Worm (Caenorhabditis elegans): ENCODE results near the gene wrt-9.

wrt-9 gene

DNA sequence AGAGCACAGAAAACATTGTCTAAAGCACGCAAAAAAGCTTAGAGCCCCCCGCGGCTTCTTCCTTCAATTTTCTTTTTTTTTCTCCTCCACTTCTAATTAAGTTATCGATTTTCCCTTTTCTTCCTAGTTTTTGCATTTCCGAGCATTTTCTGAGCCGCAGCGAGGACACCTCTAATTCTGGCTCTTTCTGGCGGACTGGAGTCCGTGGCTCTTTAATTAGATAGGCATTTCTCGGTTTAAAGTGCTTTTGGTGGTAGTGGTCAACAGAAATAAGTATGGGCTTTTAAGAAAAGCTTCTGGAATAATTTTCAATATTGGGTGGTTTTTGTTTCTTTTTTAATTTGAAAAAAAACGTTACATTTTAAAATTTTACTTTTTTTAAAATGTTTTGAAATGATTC, 25.1 kb downstream of the wrt-9 start:
- TF ChIP-seq T22C8.4 (GFP tag; IDR thresholded peaks at IDR 0.05) (no peak), ztf-23 (GFP tag; IDR thresholded peaks at IDR 0.05) (no peak), klf-2 (GFP tag; conservative IDR thresholded peaks at IDR 0.05) (no peak), med-1 (GFP tag; optimal IDR thresholded peaks at IDR 0.05; ENCODE audit: insufficient read depth) (no peak), ztf-29 (GFP tag; IDR thresholded peaks at IDR 0.05) (no peak), cog-1 (tag; optimal IDR thresholded peaks at IDR 0.05) (no peak), ref-1 (GFP tag; conservative IDR thresholded peaks at IDR 0.05) (no peak), tab-1 (GFP tag; IDR thresholded peaks at IDR 0.05) (no peak), flt-1 (GFP tag; IDR thresholded peaks at IDR 0.05) (no peak)

DNA sequence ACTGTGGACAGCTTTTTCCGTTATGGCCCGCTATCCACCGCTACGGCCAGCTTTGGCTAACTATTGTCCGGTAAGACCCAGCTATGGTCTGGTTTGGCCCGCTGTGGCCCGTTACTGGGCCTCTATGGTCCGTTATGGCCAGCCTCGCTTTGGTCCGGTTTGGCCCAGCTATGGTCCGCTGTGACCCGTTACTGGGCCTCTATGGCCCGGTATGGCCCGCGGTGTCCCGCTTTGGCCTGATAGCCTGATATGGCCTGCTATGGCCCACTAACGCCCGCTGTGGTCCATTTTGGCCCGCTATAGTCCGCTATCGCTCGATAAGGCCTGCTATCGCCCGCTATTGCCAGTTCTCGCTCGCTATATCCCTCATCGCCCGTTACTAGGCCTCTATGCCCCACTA, 26.1 kb downstream of the wrt-9 start:
- TF ChIP-seq cog-1 (tag; optimal IDR thresholded peaks at IDR 0.05) (no peak), flt-1 (GFP tag; IDR thresholded peaks at IDR 0.05) (no peak), med-1 (GFP tag; optimal IDR thresholded peaks at IDR 0.05; ENCODE audit: insufficient read depth) (no peak), ztf-23 (GFP tag; IDR thresholded peaks at IDR 0.05) (no peak), ref-1 (GFP tag; conservative IDR thresholded peaks at IDR 0.05) (no peak), tab-1 (GFP tag; IDR thresholded peaks at IDR 0.05) (no peak), klf-2 (GFP tag; conservative IDR thresholded peaks at IDR 0.05) (no peak), T22C8.4 (GFP tag; IDR thresholded peaks at IDR 0.05) (no peak), ztf-29 (GFP tag; IDR thresholded peaks at IDR 0.05) (no peak)

DNA sequence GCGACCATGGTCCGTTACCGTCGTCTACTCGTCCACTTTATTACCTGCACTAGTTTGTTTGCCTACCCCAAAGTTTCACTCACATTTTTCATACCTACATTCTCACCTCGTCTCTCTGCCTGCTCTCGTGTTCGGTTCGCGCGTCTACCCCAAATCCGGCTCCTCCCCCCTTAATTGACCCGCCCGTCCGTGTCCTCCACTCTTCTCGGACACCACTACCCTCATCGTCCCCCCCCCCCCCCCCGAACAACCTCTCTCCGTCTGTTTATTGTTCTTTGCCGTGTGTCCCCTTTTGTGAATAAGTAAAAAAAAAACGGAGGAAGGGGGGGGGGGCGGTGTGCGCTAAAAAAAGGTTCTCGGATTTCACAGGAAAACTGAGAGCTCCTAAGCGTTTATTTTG, 26.6 kb downstream of the wrt-9 start:
- TF ChIP-seq med-1 (GFP tag; optimal IDR thresholded peaks at IDR 0.05; ENCODE audit: insufficient read depth) (no peak), klf-2 (GFP tag; conservative IDR thresholded peaks at IDR 0.05) (no peak), T22C8.4 (GFP tag; IDR thresholded peaks at IDR 0.05) (no peak), cog-1 (tag; optimal IDR thresholded peaks at IDR 0.05) (no peak), tab-1 (GFP tag; IDR thresholded peaks at IDR 0.05) (no peak), flt-1 (GFP tag; IDR thresholded peaks at IDR 0.05) (no peak), ztf-29 (GFP tag; IDR thresholded peaks at IDR 0.05) (no peak)

DNA sequence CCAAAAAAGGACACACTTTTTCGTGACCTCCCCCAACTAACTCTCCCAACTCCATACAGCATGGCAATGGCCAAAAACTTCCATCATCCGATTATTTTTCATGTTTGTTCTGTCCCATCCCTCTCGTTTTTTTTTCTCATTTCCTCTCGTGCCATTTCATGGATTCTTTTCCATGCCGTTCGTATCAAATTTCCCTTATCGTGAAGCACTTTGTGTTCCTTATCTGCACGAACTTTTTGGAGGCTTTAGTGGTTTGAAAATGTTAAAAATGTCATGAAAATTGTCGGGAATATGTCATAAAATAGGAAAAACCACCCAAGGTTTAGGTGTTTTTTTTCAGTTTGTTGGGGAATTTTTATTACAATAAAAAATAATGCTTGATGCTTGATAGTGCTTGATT, 27.3 kb downstream of the wrt-9 start:
- TF ChIP-seq ztf-29 (GFP tag; IDR thresholded peaks at IDR 0.05) (no peak), cog-1 (tag; optimal IDR thresholded peaks at IDR 0.05) (no peak), tab-1 (GFP tag; IDR thresholded peaks at IDR 0.05) (no peak), T22C8.4 (GFP tag; IDR thresholded peaks at IDR 0.05) (no peak), ref-1 (GFP tag; conservative IDR thresholded peaks at IDR 0.05) (no peak), flt-1 (GFP tag; IDR thresholded peaks at IDR 0.05) (no peak), med-1 (GFP tag; optimal IDR thresholded peaks at IDR 0.05; ENCODE audit: insufficient read depth) (no peak), ztf-23 (GFP tag; IDR thresholded peaks at IDR 0.05) (no peak), klf-2 (GFP tag; conservative IDR thresholded peaks at IDR 0.05) (no peak)

DNA sequence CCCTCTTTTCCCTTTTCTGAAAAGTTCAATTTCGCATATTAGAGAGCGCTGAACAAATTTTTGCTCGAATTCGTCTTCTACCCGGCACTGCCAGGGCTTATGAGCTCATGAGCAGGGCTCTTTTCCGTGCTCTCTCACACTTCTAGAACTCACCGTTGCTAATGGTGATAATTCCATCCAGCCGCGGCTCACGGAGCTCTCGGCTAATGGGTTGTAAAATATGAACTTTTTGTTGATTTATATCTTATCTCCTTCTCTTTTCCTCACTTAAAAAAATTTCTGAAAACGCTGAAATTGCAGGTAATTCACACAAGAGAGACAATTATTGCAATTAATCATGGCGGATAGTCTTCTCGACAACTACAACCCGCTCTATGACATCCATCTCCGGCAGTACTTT, 28.2 kb downstream of the wrt-9 start, which contains the start of gene H11E01.3:
Gene H11E01.3 (plus strand): TSS at position 301 of the 400 bp plus-strand sequence.
- TF ChIP-seq cog-1 (tag; optimal IDR thresholded peaks at IDR 0.05) (no peak), ztf-29 (GFP tag; IDR thresholded peaks at IDR 0.05) (no peak), ztf-23 (GFP tag; IDR thresholded peaks at IDR 0.05) (no peak), med-1 (GFP tag; optimal IDR thresholded peaks at IDR 0.05; ENCODE audit: insufficient read depth) (no peak), klf-2 (GFP tag; conservative IDR thresholded peaks at IDR 0.05) (no peak), tab-1 (GFP tag; IDR thresholded peaks at IDR 0.05) (no peak), flt-1 (GFP tag; IDR thresholded peaks at IDR 0.05) (no peak), ref-1 (GFP tag; conservative IDR thresholded peaks at IDR 0.05) (no peak), T22C8.4 (GFP tag; IDR thresholded peaks at IDR 0.05) (no peak)

DNA sequence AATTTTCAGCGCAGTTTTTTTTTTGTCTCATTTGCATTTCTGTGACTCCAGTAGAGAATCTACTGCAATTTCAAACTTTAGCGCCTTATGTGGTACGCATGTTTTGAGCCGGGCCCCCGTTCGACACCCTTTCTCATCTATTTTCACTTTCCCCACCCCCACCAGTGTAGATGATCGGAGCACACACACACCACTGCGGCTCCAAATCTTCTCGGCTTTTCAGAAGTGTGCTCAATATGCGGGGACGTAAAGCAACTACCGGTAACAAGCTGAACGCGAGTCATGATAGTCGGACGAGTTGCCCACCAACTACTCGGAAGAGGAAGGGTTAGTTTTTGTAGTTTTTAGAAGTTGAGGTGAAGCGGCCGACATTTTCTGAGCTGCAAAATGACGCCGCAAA, 36.5 kb downstream of the wrt-9 start:
- TF ChIP-seq med-1 (GFP tag; optimal IDR thresholded peaks at IDR 0.05; ENCODE audit: insufficient read depth) (no peak), ref-1 (GFP tag; conservative IDR thresholded peaks at IDR 0.05) (no peak), tab-1 (GFP tag; IDR thresholded peaks at IDR 0.05) (no peak), ztf-23 (GFP tag; IDR thresholded peaks at IDR 0.05) (no peak), T22C8.4 (GFP tag; IDR thresholded peaks at IDR 0.05) (no peak), cog-1 (tag; optimal IDR thresholded peaks at IDR 0.05) (no peak), flt-1 (GFP tag; IDR thresholded peaks at IDR 0.05) (no peak), ztf-29 (GFP tag; IDR thresholded peaks at IDR 0.05) (no peak), klf-2 (GFP tag; conservative IDR thresholded peaks at IDR 0.05) (no peak)

DNA sequence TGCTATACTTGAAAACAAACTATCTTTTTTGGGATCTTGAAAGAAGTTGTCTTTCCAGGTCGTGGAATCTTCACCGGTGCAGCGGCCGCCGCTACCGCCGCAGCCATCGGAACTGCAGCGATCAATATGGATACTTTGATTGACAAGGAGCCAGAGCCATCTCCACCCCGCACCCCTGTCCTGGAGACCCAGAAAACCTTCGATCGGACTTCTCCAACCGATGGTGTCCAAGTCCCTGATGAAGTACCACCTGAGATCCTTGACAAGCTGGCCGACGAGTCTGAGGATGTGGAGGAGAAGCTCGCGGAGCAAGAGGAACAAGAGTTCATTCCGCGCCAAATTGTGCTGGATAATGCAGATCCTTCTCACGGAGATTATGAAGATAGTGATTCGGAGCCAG, 37.4 kb downstream of the wrt-9 start:
- TF ChIP-seq ref-1 (GFP tag; conservative IDR thresholded peaks at IDR 0.05) (no peak), flt-1 (GFP tag; IDR thresholded peaks at IDR 0.05) (no peak), T22C8.4 (GFP tag; IDR thresholded peaks at IDR 0.05) (no peak), med-1 (GFP tag; optimal IDR thresholded peaks at IDR 0.05; ENCODE audit: insufficient read depth) (no peak), ztf-29 (GFP tag; IDR thresholded peaks at IDR 0.05) (no peak)

DNA sequence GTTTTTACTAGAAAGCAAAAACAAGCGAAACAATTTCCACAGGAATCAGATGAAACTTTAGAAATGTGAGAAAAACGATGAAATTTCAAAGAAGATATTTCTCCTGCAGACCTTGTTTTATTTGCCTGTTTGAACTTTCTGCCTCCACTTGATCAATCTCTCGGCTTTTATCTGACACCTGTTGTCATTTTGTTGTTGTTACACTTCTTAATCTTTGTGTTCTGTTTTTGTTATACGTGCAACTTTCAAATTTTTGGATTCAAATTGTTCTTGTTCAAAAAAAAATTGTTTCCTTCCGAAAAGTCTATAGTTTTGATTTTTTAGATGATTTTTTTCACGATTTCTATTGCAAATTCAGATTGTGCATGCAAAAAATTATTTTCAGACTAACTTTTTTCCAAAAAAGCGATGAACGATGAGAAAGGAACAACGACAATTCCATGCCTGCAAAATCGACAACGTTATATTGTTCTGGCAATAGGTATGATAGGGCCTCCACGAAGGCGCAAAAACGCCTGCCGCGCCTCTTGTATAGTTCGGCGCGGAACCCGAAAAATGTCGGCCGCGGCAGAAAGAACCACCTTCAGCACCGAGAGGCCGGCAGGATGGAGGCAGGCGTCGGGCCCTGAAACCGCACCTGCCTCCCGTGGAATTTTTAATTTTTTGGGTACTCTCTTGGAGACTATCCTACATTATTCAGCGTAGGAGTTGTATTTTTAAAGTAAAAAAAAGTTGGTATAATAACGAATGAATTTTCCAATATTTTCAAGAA, 44.4 kb downstream of the wrt-9 start, which contains the start of gene H11E01.2:
Gene H11E01.2 (plus strand): TSS at position 380 of the 772 bp plus-strand sequence.
- TF ChIP-seq ref-1 (GFP tag; conservative IDR thresholded peaks at IDR 0.05) (no peak), tab-1 (GFP tag; IDR thresholded peaks at IDR 0.05) (no peak), cog-1 (tag; optimal IDR thresholded peaks at IDR 0.05) (no peak), med-1 (GFP tag; optimal IDR thresholded peaks at IDR 0.05; ENCODE audit: insufficient read depth) (no peak), T22C8.4 (GFP tag; IDR thresholded peaks at IDR 0.05) (no peak), klf-2 (GFP tag; conservative IDR thresholded peaks at IDR 0.05) (no peak), ztf-23 (GFP tag; IDR thresholded peaks at IDR 0.05) (no peak), flt-1 (GFP tag; IDR thresholded peaks at IDR 0.05) (no peak), ztf-29 (GFP tag; IDR thresholded peaks at IDR 0.05) (no peak)

DNA sequence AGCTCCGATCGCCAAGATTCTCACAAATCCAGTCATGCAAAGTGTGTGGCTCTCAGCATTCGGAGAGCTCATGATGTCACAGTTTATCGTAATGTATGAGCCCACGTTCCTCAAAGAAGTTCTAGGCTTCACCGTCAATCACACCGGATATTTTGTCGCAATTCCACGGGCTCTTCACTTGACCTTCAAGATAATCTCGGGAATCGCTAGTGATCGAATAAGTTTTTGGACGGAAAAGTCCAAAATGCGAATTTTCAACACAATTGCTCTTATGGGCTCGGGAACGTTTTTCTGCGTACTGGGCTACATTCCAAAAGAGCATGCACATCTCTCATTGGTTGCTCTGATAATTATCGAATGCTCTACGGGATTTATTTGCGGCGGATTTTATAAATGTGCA, 46.6 kb downstream of the wrt-9 start:
- no peak for TF ChIP-seq ref-1 (GFP tag; conservative IDR thresholded peaks at IDR 0.05)
- TF ChIP-seq cog-1 (tag; optimal IDR thresholded peaks at IDR 0.05) = no peak
- TF ChIP-seq flt-1 (GFP tag; IDR thresholded peaks at IDR 0.05) = no peak
- no peak for TF ChIP-seq ztf-23 (GFP tag; IDR thresholded peaks at IDR 0.05)
- TF ChIP-seq ztf-29 (GFP tag; IDR thresholded peaks at IDR 0.05) = no peak
- TF ChIP-seq tab-1 (GFP tag; IDR thresholded peaks at IDR 0.05) = no peak
- no peak for TF ChIP-seq klf-2 (GFP tag; conservative IDR thresholded peaks at IDR 0.05)
- no peak for TF ChIP-seq med-1 (GFP tag; optimal IDR thresholded peaks at IDR 0.05; ENCODE audit: insufficient read depth)
- no peak for TF ChIP-seq T22C8.4 (GFP tag; IDR thresholded peaks at IDR 0.05)

Data from whole organism, midembryonic.